Worm (Caenorhabditis elegans): ENCODE measurements around the gene cht-3.

DNA sequence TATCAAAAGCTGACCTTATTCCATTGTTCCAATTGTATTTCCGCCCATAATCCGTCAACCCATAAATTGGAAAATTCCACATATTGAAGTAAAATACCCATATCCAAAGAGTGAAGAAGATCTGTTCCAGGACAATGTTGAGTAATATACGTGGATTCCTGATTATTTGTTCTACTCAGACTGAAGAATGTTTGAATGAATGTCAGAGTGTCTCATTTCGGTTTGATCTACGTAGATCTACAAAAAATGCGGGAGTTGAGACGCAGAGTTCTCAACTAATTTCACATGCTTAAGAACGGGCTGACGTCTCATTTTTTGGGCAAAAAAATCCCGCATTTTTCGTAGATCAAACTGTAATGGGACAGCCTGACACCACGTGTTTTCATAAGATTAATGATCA, 31.0 kb upstream of the cht-3 start, which contains the start of gene nhr-249:
- no peak for TF ChIP-seq nhr-11 (tag; optimal IDR thresholded peaks at IDR 0.05)
- no peak for TF ChIP-seq hlh-6 (tag; optimal IDR thresholded peaks at IDR 0.05)
- no peak for TF ChIP-seq pqm-1 (tag; optimal IDR thresholded peaks at IDR 0.05)
- no peak for TF ChIP-seq ama-1 (optimal IDR thresholded peaks at IDR 0.05)
- TF ChIP-seq sox-4 (tag; optimal IDR thresholded peaks at IDR 0.05): no peak
- TF ChIP-seq ceh-14 (tag; optimal IDR thresholded peaks at IDR 0.05): no peak
- TF ChIP-seq lim-6 (tag; optimal IDR thresholded peaks at IDR 0.05): no peak
- no peak for TF ChIP-seq unc-55 (GFP tag; optimal IDR thresholded peaks at IDR 0.05)
- TF ChIP-seq elt-2 (tag; optimal IDR thresholded peaks at IDR 0.05): no peak
- TF ChIP-seq pag-3 (tag; optimal IDR thresholded peaks at IDR 0.05; ENCODE audit: borderline replicate concordance): no peak
- no peak for TF ChIP-seq pros-1 (tag; optimal IDR thresholded peaks at IDR 0.05)

All from whole organism, late embryonic.